Worm (Caenorhabditis elegans): ENCODE data around the gene nhr-124.

nhr-124 gene

DNA sequence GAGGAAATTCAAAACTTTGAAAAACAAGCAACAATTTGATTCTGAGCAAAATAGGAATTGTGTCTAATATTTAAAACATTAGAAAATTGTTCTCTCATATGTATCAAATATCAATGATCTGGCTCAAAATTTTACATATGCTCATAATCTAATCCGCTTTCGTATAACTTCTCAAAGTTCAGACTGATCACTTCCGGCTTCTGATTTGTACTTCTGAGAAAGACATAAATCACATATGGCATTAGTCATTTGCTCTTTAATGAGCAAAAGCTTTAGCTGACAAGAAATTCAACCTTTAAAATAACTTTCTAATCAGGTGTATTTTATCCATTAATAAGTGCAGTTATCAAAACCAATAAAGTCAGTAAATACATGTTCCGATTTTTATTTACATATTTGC lies 30.1 kb downstream of the nhr-124 start (continued):
- TF ChIP-seq sptf-1 (tag; optimal IDR thresholded peaks at IDR 0.05) (no peak), zag-1 (tag; optimal IDR thresholded peaks at IDR 0.05) (no peak), mep-1 (tag; optimal IDR thresholded peaks at IDR 0.05) (no peak), ces-1 (GFP tag; optimal IDR thresholded peaks at IDR 0.05) (no peak), ama-1 (optimal IDR thresholded peaks at IDR 0.05) (no peak), efl-1 (optimal IDR thresholded peaks at IDR 0.05) (no peak), efl-1 (GFP tag; optimal IDR thresholded peaks at IDR 0.05 in 1 of 2) (no peak), pax-3 (tag; optimal IDR thresholded peaks at IDR 0.05) (peak; percentile 17), unc-62 (GFP tag; optimal IDR thresholded peaks at IDR 0.05) (no peak), ceh-88 (GFP tag; IDR thresholded peaks at IDR 0.05) (no peak), fkh-8 (tag; optimal IDR thresholded peaks at IDR 0.05) (peak; percentile 97), unc-86 (tag; optimal IDR thresholded peaks at IDR 0.05) (no peak), lin-35 (GFP tag; optimal IDR thresholded peaks at IDR 0.05) (no peak), nhr-84 (tag; optimal IDR thresholded peaks at IDR 0.05) (no peak), ceh-82 (tag; optimal IDR thresholded peaks at IDR 0.05) (no peak), unc-98 (GFP tag; IDR thresholded peaks at IDR 0.05) (no peak), mdl-1 (tag; optimal IDR thresholded peaks at IDR 0.05) (no peak), elt-2 (tag; optimal IDR thresholded peaks at IDR 0.05) (no peak), skn-1 (tag; optimal IDR thresholded peaks at IDR 0.05) (no peak), ceh-63 (GFP tag; optimal IDR thresholded peaks at IDR 0.05) (no peak), rnt-1 (tag; optimal IDR thresholded peaks at IDR 0.05) (no peak), nhr-90 (tag; optimal IDR thresholded peaks at IDR 0.05; ENCODE audit: poor library complexity) (no peak), ztf-4 (tag; optimal IDR thresholded peaks at IDR 0.05) (no peak), mef-2 (tag; optimal IDR thresholded peaks at IDR 0.05) (no peak), ets-5 (GFP tag; IDR thresholded peaks at IDR 0.05) (no peak), sox-4 (tag; optimal IDR thresholded peaks at IDR 0.05) (peak; percentile 45), F16B12.6 (tag; optimal IDR thresholded peaks at IDR 0.05) (no peak), nhr-76 (tag; optimal IDR thresholded peaks at IDR 0.05) (no peak), nhr-12 (tag; optimal IDR thresholded peaks at IDR 0.05) (no peak), nhr-47 (tag; optimal IDR thresholded peaks at IDR 0.05) (peak; percentile 76), alr-1 (tag; optimal IDR thresholded peaks at IDR 0.05; ENCODE audit: borderline replicate concordance) (no peak), ztf-11 (tag; optimal IDR thresholded peaks at IDR 0.05) (no peak), nhr-11 (tag; optimal IDR thresholded peaks at IDR 0.05) (peak; percentile 39), nhr-71 (tag; optimal IDR thresholded peaks at IDR 0.05) (peak; percentile 78), aha-1 (tag; optimal IDR thresholded peaks at IDR 0.05) (no peak), C34B4.2 (tag; optimal IDR thresholded peaks at IDR 0.05) (no peak)

ce11 chrV:3854847-3855246 lies 31.2 kb downstream of the nhr-124 start, which contains the start of gene nhr-186:
nhr-186 (minus strand) TSS chrV:3854947.
- TF ChIP-seq unc-62 (GFP tag; optimal IDR thresholded peaks at IDR 0.05): no peak
- peak; percentile 6 for TF ChIP-seq fkh-10 (GFP tag; optimal IDR thresholded peaks at IDR 0.05)
- no peak for TF ChIP-seq efl-1 (optimal IDR thresholded peaks at IDR 0.05)
- peak in 1 of 2 experiments; percentile 76 for TF ChIP-seq efl-1 (GFP tag; optimal IDR thresholded peaks at IDR 0.05 in 1 of 2)

- TF ChIP-seq elt-2 (tag; optimal IDR thresholded peaks at IDR 0.05) (peak; percentile 76), elt-3 (tag; optimal IDR thresholded peaks at IDR 0.05) (no peak)
Observed at ce11 chrV:3851760-3852159, 34.2 kb downstream of the nhr-124 start.

ce11 chrV:3847268-3847667 lies 38.7 kb downstream of the nhr-124 start, which contains the start of gene nhr-185:
nhr-185 (minus strand) TSS chrV:3847368.
- TF ChIP-seq lsy-2 (tag; optimal IDR thresholded peaks at IDR 0.05): no peak
- no peak for TF ChIP-seq unc-130 (tag; optimal IDR thresholded peaks at IDR 0.05)
- no peak for TF ChIP-seq jun-1 (tag; optimal IDR thresholded peaks at IDR 0.05)
- no peak for TF ChIP-seq grh-1 (GFP tag; IDR thresholded peaks at IDR 0.05)
